Fruit fly (Drosophila melanogaster) whole organism, embryonic: ENCODE results near the gene Lon.

Experiments
- Awh ChIP-seq: fragments of 200-800 bp; sonication (Bioruptor generic); IDR thresholded peaks from 2 replicates; pipeline ENCODE4, ENCODE4 v1.3.6; 2022; ENCODE audit warnings: missing biosample characterization, missing genetic modification characterization
- CG10565 ChIP-seq: fragments of 200-800 bp; sonication (Bioruptor generic); optimal IDR thresholded peaks from 3 replicates; lab custom pipeline; 2016; ENCODE audit warnings: missing biosample characterization, mild to moderate bottlenecking, missing genetic modification characterization
- CG11560 ChIP-seq: fragments of 200-800 bp; sonication (Bioruptor generic); IDR thresholded peaks from 3 replicates; pipeline ENCODE4 v1.3.6; 2022; ENCODE audit warnings: missing biosample characterization, missing genetic modification characterization
- CG11695 ChIP-seq: fragments of 200-800 bp; sonication (Bioruptor generic); IDR thresholded peaks from 3 replicates; pipeline ENCODE4 v1.3.6; 2022; ENCODE audit warnings: missing biosample characterization, missing genetic modification characterization
- CG12744 ChIP-seq: fragments of 200-800 bp; sonication (Bioruptor generic); optimal IDR thresholded peaks from 2 replicates; lab custom pipeline; 2016; ENCODE audit warnings: missing biosample characterization, missing genetic modification characterization
- CG13287 ChIP-seq: fragments of 200-800 bp; sonication (Bioruptor generic); IDR thresholded peaks from 2 replicates; pipeline ENCODE4 v1.3.6; 2022; ENCODE audit warnings: missing biosample characterization, missing genetic modification characterization; ENCODE audit not compliant: partially characterized antibody
- CG13894 ChIP-seq: fragments of 200-800 bp; sonication (Bioruptor generic); optimal IDR thresholded peaks from 3 replicates; lab custom pipeline; 2018; ENCODE audit warnings: missing biosample characterization, mild to moderate bottlenecking, missing genetic modification characterization, moderate library complexity
- CG15011 ChIP-seq: fragments of 200-800 bp; sonication (Bioruptor generic); optimal IDR thresholded peaks from 3 replicates; lab custom pipeline; 2018; ENCODE audit warnings: missing biosample characterization, mild to moderate bottlenecking, missing genetic modification characterization
- CG1602 ChIP-seq: fragments of 200-800 bp; sonication (Bioruptor generic); optimal IDR thresholded peaks from 3 replicates; lab custom pipeline; 2016; ENCODE audit warnings: missing biosample characterization, missing genetic modification characterization
- CG17912 ChIP-seq: fragments of 200-800 bp; sonication (Bioruptor generic); optimal IDR thresholded peaks from 2 replicates; lab custom pipeline; 2018; ENCODE audit warnings: missing biosample characterization, mild to moderate bottlenecking, missing genetic modification characterization
- CG18476 ChIP-seq: fragments of 200-800 bp; sonication (Bioruptor generic); optimal IDR thresholded peaks from 2 replicates; lab custom pipeline; 2016; ENCODE audit warnings: missing biosample characterization, mild to moderate bottlenecking, missing genetic modification characterization
- CG18619 ChIP-seq: fragments of 200-800 bp; sonication (Bioruptor generic); optimal IDR thresholded peaks from 3 replicates; lab custom pipeline; 2017; ENCODE audit warnings: missing biosample characterization, mild to moderate bottlenecking, missing genetic modification characterization
- CG2875 ChIP-seq: fragments of 200-800 bp; sonication (Bioruptor generic); optimal IDR thresholded peaks from 2 replicates; lab custom pipeline; 2017; ENCODE audit warnings: missing biosample characterization, mild to moderate bottlenecking, missing genetic modification characterization, missing genetic modification reagents
- CG32532 ChIP-seq: fragments of 200-800 bp; sonication (Bioruptor generic); IDR thresholded peaks from 2 replicates; pipeline ENCODE4 v1.3.6; 2022; ENCODE audit warnings: missing biosample characterization, missing genetic modification characterization
- CG42726 ChIP-seq: fragments of 200-800 bp; sonication (Bioruptor generic); IDR thresholded peaks from 2 replicates; pipeline ENCODE4 v1.3.6; 2022; ENCODE audit warnings: missing biosample characterization, missing genetic modification characterization; ENCODE audit not compliant: partially characterized antibody
- CG4328 ChIP-seq: fragments of 200-800 bp; sonication (Bioruptor generic); optimal IDR thresholded peaks from 3 replicates; lab custom pipeline; 2017; ENCODE audit warnings: missing biosample characterization, missing genetic modification reagents, missing genetic modification characterization
- CG4360 ChIP-seq: fragments of 200-800 bp; sonication (Bioruptor generic); IDR thresholded peaks from 2 replicates; pipeline ENCODE4 v1.3.6; 2022; ENCODE audit warnings: missing biosample characterization, missing genetic modification characterization
- CG5180 ChIP-seq: fragments of 200-800 bp; sonication (Bioruptor generic); optimal IDR thresholded peaks from 3 replicates; lab custom pipeline; 2017; ENCODE audit warnings: missing biosample characterization, missing genetic modification characterization, mild to moderate bottlenecking, moderate library complexity, missing genetic modification reagents
- CG6175 ChIP-seq: fragments of 200-800 bp; sonication (Bioruptor generic); IDR thresholded peaks from 3 replicates; pipeline ENCODE4 v1.3.6; 2022; ENCODE audit warnings: missing biosample characterization, missing genetic modification characterization
- CG6254 ChIP-seq: fragments of 200-800 bp; sonication (Bioruptor generic); optimal IDR thresholded peaks from 3 replicates; lab custom pipeline; 2017; ENCODE audit warnings: mild to moderate bottlenecking, missing biosample characterization, missing genetic modification reagents, missing genetic modification characterization
- CG6791 ChIP-seq: fragments of 200-800 bp; sonication (Bioruptor generic); IDR thresholded peaks from 3 replicates; pipeline ENCODE4 v1.3.6; 2022; ENCODE audit warnings: missing biosample characterization, missing genetic modification characterization; ENCODE audit not compliant: partially characterized antibody
- CG7987 ChIP-seq: fragments of 200-800 bp; sonication (Bioruptor generic); optimal IDR thresholded peaks from 2 replicates; lab custom pipeline; 2018; ENCODE audit warnings: missing biosample characterization, mild to moderate bottlenecking, missing genetic modification characterization, moderate library complexity
- CG8281 ChIP-seq: fragments of 200-800 bp; sonication (Bioruptor generic); optimal IDR thresholded peaks from 2 replicates; lab custom pipeline; 2018; ENCODE audit warnings: missing biosample characterization, mild to moderate bottlenecking, missing genetic modification characterization, moderate library complexity
- CHES-1-like ChIP-seq: fragments of 200-800 bp; sonication (Bioruptor generic); optimal IDR thresholded peaks from 2 replicates; lab custom pipeline; 2016; ENCODE audit warnings: missing biosample characterization, missing genetic modification characterization
- Dek ChIP-seq: fragments of 200-800 bp; sonication (Bioruptor generic); optimal IDR thresholded peaks from 3 replicates; lab custom pipeline; 2019; ENCODE audit warnings: missing biosample characterization, mild to moderate bottlenecking, missing genetic modification characterization, moderate library complexity
- Dp ChIP-seq: fragments of 200-800 bp; sonication (Bioruptor generic); optimal IDR thresholded peaks from 2 replicates; lab custom pipeline; 2018; ENCODE audit warnings: missing biosample characterization, mild to moderate bottlenecking, missing genetic modification characterization, moderate library complexity
- E2f1 ChIP-seq: fragments of 200-800 bp; sonication (Bioruptor generic); IDR thresholded peaks from 2 replicates; pipeline ENCODE4 v1.3.6; 2022; ENCODE audit warnings: missing biosample characterization, missing genetic modification characterization
- Fer2 ChIP-seq: fragments of 200-800 bp; sonication (Bioruptor generic); optimal IDR thresholded peaks from 2 replicates; lab custom pipeline; 2018; ENCODE audit warnings: missing biosample characterization, mild to moderate bottlenecking, missing genetic modification characterization, moderate library complexity
- Hmr ChIP-seq: fragments of 200-800 bp; sonication (Bioruptor generic); optimal IDR thresholded peaks from 3 replicates; lab custom pipeline; 2017; ENCODE audit warnings: mild to moderate bottlenecking, missing biosample characterization, missing genetic modification reagents, missing genetic modification characterization
- MESR4 ChIP-seq: fragments of 200-800 bp; sonication (Bioruptor generic); optimal IDR thresholded peaks from 2 replicates; lab custom pipeline; 2018; ENCODE audit warnings: missing biosample characterization, mild to moderate bottlenecking, missing genetic modification characterization, moderate library complexity
- Neu2 ChIP-seq: fragments of 200-800 bp; sonication (Bioruptor generic); optimal IDR thresholded peaks from 3 replicates; lab custom pipeline; 2016; ENCODE audit warnings: missing biosample characterization, missing genetic modification characterization, borderline replicate concordance
- PHDP ChIP-seq: fragments of 200-800 bp; sonication (Bioruptor generic); optimal IDR thresholded peaks from 3 replicates; lab custom pipeline; 2018; ENCODE audit warnings: missing biosample characterization, mild to moderate bottlenecking, missing genetic modification characterization, moderate library complexity
- Ssrp ChIP-seq: fragments of 200-800 bp; sonication (Bioruptor generic); optimal IDR thresholded peaks from 2 replicates; lab custom pipeline; 2018; ENCODE audit warnings: missing biosample characterization, mild to moderate bottlenecking, missing genetic modification characterization, moderate library complexity
- Stat92E ChIP-seq, 3 experiments: fragments of >200 bp in 2 of 3; fragments of 200-800 bp in 1 of 3; sonication (Bioruptor generic) in 1 of 3; optimal IDR thresholded peaks; 2 replicates each; lab custom pipeline; 2017 to 2019; ENCODE audit warnings: missing biosample characterization in 3 of 3, missing genetic modification characterization in 3 of 3, mild to moderate bottlenecking in 1 of 3, moderate library complexity in 1 of 3
- Xbp1 ChIP-seq: fragments of 200-800 bp; sonication (Bioruptor generic); optimal IDR thresholded peaks from 3 replicates; lab custom pipeline; 2016; ENCODE audit warnings: missing biosample characterization, mild to moderate bottlenecking, missing genetic modification characterization
- YL-1 ChIP-seq: fragments of 200-800 bp; sonication (Bioruptor generic); optimal IDR thresholded peaks from 3 replicates; lab custom pipeline; 2017; ENCODE audit warnings: missing biosample characterization, mild to moderate bottlenecking, missing genetic modification characterization
- aop ChIP-seq: fragments of 200-800 bp; sonication (Bioruptor generic); IDR thresholded peaks from 2 replicates; pipeline ENCODE4 v1.3.6; 2022; ENCODE audit warnings: missing biosample characterization, missing genetic modification characterization
- cad ChIP-seq: fragments of >200 bp; optimal IDR thresholded peaks from 2 replicates; lab custom pipeline; 2017; ENCODE audit warnings: missing biosample characterization, missing genetic modification characterization
- dmrt99B ChIP-seq: fragments of 200-800 bp; sonication (Bioruptor generic); optimal IDR thresholded peaks from 2 replicates; lab custom pipeline; 2018; ENCODE audit warnings: missing biosample characterization, mild to moderate bottlenecking, missing genetic modification characterization, moderate library complexity
- eyg ChIP-seq: fragments of 200-800 bp; sonication (Bioruptor generic); optimal IDR thresholded peaks from 3 replicates; lab custom pipeline; 2016; ENCODE audit warnings: missing biosample characterization, missing genetic modification characterization
- gem ChIP-seq: fragments of 200-800 bp; sonication (Bioruptor generic); optimal IDR thresholded peaks from 2 replicates; lab custom pipeline; 2019; ENCODE audit warnings: missing biosample characterization, mild to moderate bottlenecking, missing genetic modification characterization, moderate library complexity
- jigr1 ChIP-seq: fragments of 200-800 bp; sonication (Bioruptor generic); IDR thresholded peaks from 3 replicates; pipeline ENCODE4 v1.3.6; 2022; ENCODE audit warnings: missing biosample characterization, missing genetic modification characterization
- odd ChIP-seq: fragments of 200-800 bp; sonication (Bioruptor generic); optimal IDR thresholded peaks from 2 replicates; lab custom pipeline; 2017; ENCODE audit warnings: missing biosample characterization, mild to moderate bottlenecking, missing genetic modification characterization
- otp ChIP-seq: fragments of 200-800 bp; sonication (Bioruptor generic); IDR thresholded peaks from 3 replicates; pipeline ENCODE4, ENCODE4 v1.3.6; 2022; ENCODE audit warnings: missing biosample characterization, missing genetic modification characterization
- peb ChIP-seq: fragments of 200-800 bp; sonication (Bioruptor generic); IDR thresholded peaks from 2 replicates; pipeline ENCODE4 v1.3.6; 2022; ENCODE audit warnings: missing biosample characterization, missing genetic modification characterization
- pho ChIP-seq: fragments of 200-800 bp; sonication (Bioruptor generic); optimal IDR thresholded peaks from 2 replicates; lab custom pipeline; 2016; ENCODE audit warnings: missing biosample characterization, missing genetic modification characterization
- prd ChIP-seq, 3 experiments: fragments of >200 bp in 2 of 3; fragments of 200-800 bp in 1 of 3; sonication (Bioruptor generic) in 1 of 3; optimal IDR thresholded peaks in 2 of 3; IDR thresholded peaks in 1 of 3; 2 replicates in 2 of 3; 3 replicates in 1 of 3; pipeline versions ENCODE4 v1.3.6 to Lab custom; 2017 to 2022; ENCODE audit warnings: missing biosample characterization in 1 of 3, missing genetic modification characterization in 1 of 3
- pros ChIP-seq: fragments of 200-800 bp; sonication (Bioruptor generic); optimal IDR thresholded peaks from 3 replicates; lab custom pipeline; 2019; ENCODE audit warnings: missing biosample characterization, mild to moderate bottlenecking, missing genetic modification characterization, moderate library complexity

The Lon gene

dm6 chr3L:19562146-19562700 is 49.8 kb downstream of the Lon start (continued):
- TF ChIP-seq Hmr (GFP tag; lab: Kevin White, UChicago) = no peak
- peak; percentile 45; the same call in 1 of the 3 replicates for TF ChIP-seq CG6791 (GFP tag; lab: Robert Waterston, UW)
- peak; percentile 85 for TF ChIP-seq pros
- TF ChIP-seq CG42726 = peak; percentile 42; the same call in 1 of the 2 replicates
- TF ChIP-seq E2f1 = peak; percentile 33; the same call in 1 of the 2 replicates
- peak; percentile 90 for TF ChIP-seq CG6175 (GFP tag; lab: Robert Waterston, UW)
- TF ChIP-seq CG11695 (GFP tag; lab: Robert Waterston, UW) = no peak

- TF ChIP-seq CG18476 (GFP tag; lab: Kevin White, UChicago) = no peak
- TF ChIP-seq Ssrp (tag; lab: Kevin White, UChicago) = no peak
- no peak for TF ChIP-seq CG8281 (tag; lab: Kevin White, UChicago)
- TF ChIP-seq Awh (GFP tag; lab: Robert Waterston, UW) = no peak
- no peak for TF ChIP-seq CG18619 (GFP tag; lab: Kevin White, UChicago)
- TF ChIP-seq CG2875 (GFP tag; lab: Kevin White, UChicago) = no peak
- no peak for TF ChIP-seq aop
- no peak for TF ChIP-seq Fer2 (tag; lab: Kevin White, UChicago)
- no peak for TF ChIP-seq CG4328 (GFP tag; lab: Kevin White, UChicago)
- TF ChIP-seq eyg (GFP tag; lab: Kevin White, UChicago) = no peak
- TF ChIP-seq CG4360 (GFP tag; lab: Robert Waterston, UW) = no peak
- no peak for TF ChIP-seq odd (GFP tag; lab: Kevin White, UChicago)
- TF ChIP-seq CG12744 (GFP tag; lab: Kevin White, UChicago) = no peak
- TF ChIP-seq Stat92E (GFP tag; optimal IDR thresholded peaks at IDR 0.05; lab: Kevin White, UChicago) = no peak
- TF ChIP-seq Xbp1 (GFP tag; lab: Kevin White, UChicago) = no peak
- TF ChIP-seq MESR4 = no peak
- no peak for TF ChIP-seq CG13894 (tag; lab: Kevin White, UChicago)
- TF ChIP-seq jigr1 (GFP tag; lab: Robert Waterston, UW) = no peak
- TF ChIP-seq Dp (GFP tag; lab: Kevin White, UChicago) = no peak
- TF ChIP-seq CG15011 (GFP tag; lab: Kevin White, UChicago) = peak; percentile 42
- TF ChIP-seq gem = peak; percentile 72
- TF ChIP-seq peb (GFP tag; lab: Robert Waterston, UW) = no peak
- no peak for TF ChIP-seq CG5180
- TF ChIP-seq CG1602 (GFP tag; lab: Kevin White, UChicago) = no peak
- TF ChIP-seq CG11560 (tag; lab: Robert Waterston, UW) = no peak
- TF ChIP-seq cad = no peak
- TF ChIP-seq CG32532 (GFP tag; lab: Robert Waterston, UW) = 0 out of 2 replicates have a peak, but pooled peaks have one; percentile 28
- no peak for TF ChIP-seq Dek
- TF ChIP-seq CG6254 (GFP tag; lab: Kevin White, UChicago) = no peak
- TF ChIP-seq CG13287 = no peak
- TF ChIP-seq CG10565 = no peak
- no peak for TF ChIP-seq otp (GFP tag; lab: Robert Waterston, UW)
- peak; percentile 18 for TF ChIP-seq PHDP (tag; lab: Kevin White, UChicago)
- TF ChIP-seq CG17912 (GFP tag; lab: Kevin White, UChicago) = no peak
- no peak for TF ChIP-seq CHES-1-like
- no peak for TF ChIP-seq YL-1 (GFP tag; lab: Kevin White, UChicago)
- TF ChIP-seq CG7987 (GFP tag; lab: Kevin White, UChicago) = no peak
- TF ChIP-seq prd (optimal IDR thresholded peaks at IDR 0.05; lab: Kevin White, UChicago) = no peak
- no peak for TF ChIP-seq prd (GFP tag; IDR thresholded peaks at IDR 0.05; lab: Robert Waterston, UW)
- TF ChIP-seq pho (GFP tag; lab: Kevin White, UChicago) = peak; percentile 37
- TF ChIP-seq Neu2 (GFP tag; lab: Kevin White, UChicago) = no peak
- peak; percentile 51 for TF ChIP-seq dmrt99B (tag; lab: Kevin White, UChicago)
Measured at dm6 chr3L:19561745-19562144, 50.3 kb downstream of the Lon start.
